Fruit fly (Drosophila melanogaster) whole organism, pupa: ENCODE results near the gene CG42553.
"Not testable (repeated sequence)": the region's sequence is repeated elsewhere in the genome, so short reads cannot be mapped to it uniquely, and the experiment has no call there.

Source experiments
- CG10348 ChIP-seq: fragments of 200-800 bp; sonication (Bioruptor generic); IDR thresholded peaks from 2 replicates; pipeline ENCODE4 v1.3.6; 2022; ENCODE audit warnings: missing biosample characterization, missing genetic modification characterization
- CG12605 ChIP-seq: fragments of 200-800 bp; sonication (Bioruptor generic); IDR thresholded peaks from 2 replicates; pipeline ENCODE4 v1.3.6; 2022; ENCODE audit warnings: missing biosample characterization, missing genetic modification characterization
- CG13204 ChIP-seq: fragments of 200-800 bp; sonication (Bioruptor generic); optimal IDR thresholded peaks from 2 replicates; lab custom pipeline; 2018; ENCODE audit warnings: missing biosample characterization, mild to moderate bottlenecking, missing genetic modification characterization, moderate library complexity
- CG14655 ChIP-seq: fragments of 200-800 bp; sonication (Bioruptor generic); optimal IDR thresholded peaks from 3 replicates; lab custom pipeline; 2017; ENCODE audit warnings: mild to moderate bottlenecking, missing biosample characterization, missing genetic modification reagents, missing genetic modification characterization
- CG15710 ChIP-seq: fragments of 200-800 bp; sonication (Bioruptor generic); optimal IDR thresholded peaks from 2 replicates; lab custom pipeline; 2018; ENCODE audit warnings: missing biosample characterization, mild to moderate bottlenecking, missing genetic modification characterization, moderate library complexity
- CG17806 ChIP-seq: fragments of 200-800 bp; sonication (Bioruptor generic); optimal IDR thresholded peaks from 2 replicates; lab custom pipeline; 2018; ENCODE audit warnings: missing biosample characterization, mild to moderate bottlenecking, missing genetic modification characterization, moderate library complexity
- CG32121 ChIP-seq: fragments of 200-800 bp; sonication (Bioruptor generic); IDR thresholded peaks from 2 replicates; pipeline ENCODE4 v1.3.6; 2022; ENCODE audit warnings: missing biosample characterization, missing genetic modification characterization
- CG34367 ChIP-seq: fragments of 200-800 bp; sonication (Bioruptor generic); optimal IDR thresholded peaks from 2 replicates; lab custom pipeline; 2018; ENCODE audit warnings: missing biosample characterization, mild to moderate bottlenecking, missing genetic modification characterization
- CG4496 ChIP-seq: fragments of 200-800 bp; sonication (Bioruptor generic); IDR thresholded peaks from 3 replicates; pipeline ENCODE4 v1.3.6; 2022; ENCODE audit warnings: missing biosample characterization, missing genetic modification characterization
- CG8159 ChIP-seq: fragments of 200-800 bp; sonication (Bioruptor generic); optimal IDR thresholded peaks from 3 replicates; lab custom pipeline; 2018; ENCODE audit warnings: missing biosample characterization, mild to moderate bottlenecking, missing genetic modification characterization, moderate library complexity
- CG8301 ChIP-seq: fragments of 200-800 bp; sonication (Bioruptor generic); optimal IDR thresholded peaks from 2 replicates; lab custom pipeline; 2018; ENCODE audit warnings: missing biosample characterization, mild to moderate bottlenecking, missing genetic modification characterization
- CG9948 ChIP-seq: fragments of 200-800 bp; sonication (Bioruptor generic); optimal IDR thresholded peaks from 2 replicates; lab custom pipeline; 2018; ENCODE audit warnings: missing biosample characterization, mild to moderate bottlenecking, missing genetic modification characterization, moderate library complexity
- D1 ChIP-seq: fragments of 200-800 bp; sonication (Bioruptor generic); optimal IDR thresholded peaks from 2 replicates; lab custom pipeline; 2018; ENCODE audit warnings: missing biosample characterization, mild to moderate bottlenecking, missing genetic modification characterization, moderate library complexity
- EcR ChIP-seq: fragments of 200-800 bp; sonication (Bioruptor generic); optimal IDR thresholded peaks from 3 replicates; lab custom pipeline; 2019; ENCODE audit warnings: missing biosample characterization, missing genetic modification characterization, mild to moderate bottlenecking, moderate library complexity, missing genetic modification reagents
- Ets98B ChIP-seq: fragments of 200-800 bp; sonication (Bioruptor generic); IDR thresholded peaks from 2 replicates; pipeline ENCODE4 v1.3.6; 2022; ENCODE audit warnings: missing biosample characterization, missing genetic modification characterization
- Pif1A ChIP-seq: fragments of 200-800 bp; sonication (Bioruptor generic); optimal IDR thresholded peaks from 3 replicates; lab custom pipeline; 2016; ENCODE audit warnings: missing biosample characterization, missing genetic modification characterization
- Pif1B ChIP-seq: fragments of 200-800 bp; sonication (Bioruptor generic); optimal IDR thresholded peaks from 3 replicates; lab custom pipeline; 2016; ENCODE audit warnings: missing biosample characterization, missing genetic modification characterization
- Snoo ChIP-seq: fragments of 200-800 bp; sonication (Bioruptor generic); optimal IDR thresholded peaks from 3 replicates; lab custom pipeline; 2017; ENCODE audit warnings: missing biosample characterization, mild to moderate bottlenecking, missing genetic modification characterization, inconsistent platforms
- fd96Ca ChIP-seq: fragments of 200-800 bp; sonication (Bioruptor generic); IDR thresholded peaks from 3 replicates; pipeline ENCODE4 v1.3.6; 2022; ENCODE audit warnings: missing biosample characterization, missing genetic modification characterization
- gl ChIP-seq: fragments of 200-800 bp; sonication (Bioruptor generic); optimal IDR thresholded peaks from 2 replicates; lab custom pipeline; 2018; ENCODE audit warnings: missing biosample characterization, mild to moderate bottlenecking, missing genetic modification characterization
- rn ChIP-seq: fragments of 200-800 bp; sonication (Bioruptor generic); IDR thresholded peaks from 2 replicates; pipeline ENCODE4 v1.3.6; 2022; ENCODE audit warnings: missing biosample characterization, missing genetic modification characterization

The CG42553 gene

dm6 chr3L:841260-841659 lies 7.4 kb downstream of the CG42553 start, which contains the start of the genes JMJD5 and Gr61a:
Gene JMJD5 (minus strand): TSS chr3L:841360.
Gene Gr61a (plus strand): TSS chr3L:841451.
- TF ChIP-seq CG17806 (tag; lab: Kevin White, UChicago) (no peak), CG12605 (GFP tag; lab: Robert Waterston, UW) (no peak), EcR (no peak), fd96Ca (GFP tag; lab: Robert Waterston, UW) (no peak), Pif1A (GFP tag; lab: Kevin White, UChicago) (no peak), CG4496 (no peak), CG15710 (no peak)

dm6 chr3L:843626-844025 lies 9.7 kb downstream of the CG42553 start, which contains the start of gene Cep290:
Gene Cep290 (plus strand): TSS chr3L:843926.
- no peak for TF ChIP-seq D1 (tag; lab: Kevin White, UChicago)
- TF ChIP-seq CG15710, result no peak
- TF ChIP-seq Pif1B (GFP tag; lab: Kevin White, UChicago), result no peak
- no peak for TF ChIP-seq CG32121 (GFP tag; lab: Robert Waterston, UW)
- TF ChIP-seq CG10348 (GFP tag; lab: Robert Waterston, UW), result no peak
- TF ChIP-seq, all 21 proteins: peak for 0

DNA sequence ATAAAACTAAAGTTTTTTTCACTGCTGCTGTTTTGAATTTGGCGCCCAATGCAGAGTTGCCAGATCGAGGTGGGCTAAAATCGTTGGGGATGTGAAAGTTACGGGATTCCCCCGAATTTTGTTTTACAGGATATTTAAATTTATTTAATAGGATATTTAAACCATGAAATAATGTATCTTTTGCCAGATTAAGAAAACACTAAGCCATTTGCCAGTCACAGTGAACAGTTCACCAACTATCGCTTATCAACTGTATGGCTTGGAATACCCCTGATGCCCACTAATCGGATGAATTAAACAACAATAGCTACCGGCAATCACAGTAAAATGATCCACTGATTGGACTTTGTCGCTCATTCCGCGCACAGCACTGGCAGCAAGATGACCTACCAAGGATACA lies 17.2 kb downstream of the CG42553 start, which contains the start of gene Dci:
Dci (plus strand) TSS at position 286 of the 400 bp plus-strand sequence.
- no peak for TF ChIP-seq CG8301 (tag; lab: Kevin White, UChicago)
- TF ChIP-seq Snoo, result no peak
- no peak for TF ChIP-seq rn
- no peak for TF ChIP-seq gl (tag; lab: Kevin White, UChicago)
- TF ChIP-seq Pif1B (GFP tag; lab: Kevin White, UChicago), result no peak
- no peak for TF ChIP-seq CG14655 (GFP tag; lab: Kevin White, UChicago)
- peak; percentile 43 for TF ChIP-seq CG8159 (tag; lab: Kevin White, UChicago)
- no peak for TF ChIP-seq D1 (tag; lab: Kevin White, UChicago)
- no peak for TF ChIP-seq EcR
- TF ChIP-seq CG13204, result no peak
- TF ChIP-seq CG32121 (GFP tag; lab: Robert Waterston, UW), result peak; percentile 69
- peak; percentile 49 for TF ChIP-seq CG15710
- no peak for TF ChIP-seq Pif1A (GFP tag; lab: Kevin White, UChicago)
- TF ChIP-seq CG10348 (GFP tag; lab: Robert Waterston, UW), result no peak
- no peak for TF ChIP-seq CG12605 (GFP tag; lab: Robert Waterston, UW)
- TF ChIP-seq CG4496, result peak; percentile 63; the same call in 1 of the 3 replicates
- peak; percentile 41 for TF ChIP-seq CG17806 (tag; lab: Kevin White, UChicago)
- no peak for TF ChIP-seq CG9948
- no peak for TF ChIP-seq CG34367 (tag; lab: Kevin White, UChicago)
- peak; percentile 72 for TF ChIP-seq fd96Ca (GFP tag; lab: Robert Waterston, UW)
- TF ChIP-seq Ets98B (GFP tag; lab: Robert Waterston, UW), result no peak

- TF ChIP-seq CG4496 (no peak), Ets98B (GFP tag; lab: Robert Waterston, UW) (no peak)
These were observed 18.4 kb downstream of the CG42553 start for dm6 chr3L:852267-852666.

- TF ChIP-seq rn, result peak; percentile 84
- peak; percentile 94 for TF ChIP-seq fd96Ca (GFP tag; lab: Robert Waterston, UW)
- no peak for TF ChIP-seq CG13204
- TF ChIP-seq D1 (tag; lab: Kevin White, UChicago), result no peak
- no peak for TF ChIP-seq EcR
- peak; percentile 81 for TF ChIP-seq CG8301 (tag; lab: Kevin White, UChicago)
- peak; percentile 95 for TF ChIP-seq CG12605 (GFP tag; lab: Robert Waterston, UW)
- TF ChIP-seq Pif1B (GFP tag; lab: Kevin White, UChicago), result peak; percentile 76
- peak; percentile 81 for TF ChIP-seq CG8159 (tag; lab: Kevin White, UChicago)
- peak; percentile 61 for TF ChIP-seq CG9948
- TF ChIP-seq Pif1A (GFP tag; lab: Kevin White, UChicago), result peak; percentile 78
- peak; percentile 70 for TF ChIP-seq CG10348 (GFP tag; lab: Robert Waterston, UW)
- peak; percentile 78 for TF ChIP-seq CG17806 (tag; lab: Kevin White, UChicago)
- peak; percentile 65 for TF ChIP-seq Snoo
- TF ChIP-seq CG4496, result peak; percentile 96
- TF ChIP-seq Ets98B (GFP tag; lab: Robert Waterston, UW), result peak; percentile 94
- TF ChIP-seq CG14655 (GFP tag; lab: Kevin White, UChicago), result peak; percentile 81
- TF ChIP-seq CG32121 (GFP tag; lab: Robert Waterston, UW), result peak; percentile 91
- peak; percentile 72 for TF ChIP-seq CG15710
- peak; percentile 59 for TF ChIP-seq gl (tag; lab: Kevin White, UChicago)
- peak; percentile 60 for TF ChIP-seq CG34367 (tag; lab: Kevin White, UChicago)
These were observed 23.4 kb downstream of the CG42553 start, which contains the start of gene dpr20 for dm6 chr3L:857063-858015. Gene dpr20 (minus strand): TSS chr3L:857248.

- not testable (repeated sequence) for TF ChIP-seq CG17806 (tag; lab: Kevin White, UChicago); D1 (tag; lab: Kevin White, UChicago); CG9948
These were observed 31.2 kb downstream of the CG42553 start, which contains the start of gene CG12502 for dm6 chr3L:865096-865495. Gene CG12502 (plus strand): TSS chr3L:865396.
